Worm (Caenorhabditis elegans): ENCODE measurements around the gene sri-2.
"Not testable (repeated sequence)": the region's sequence is repeated elsewhere in the genome, so short reads cannot be mapped to it uniquely, and the experiment has no call there.

The sri-2 gene

DNA sequence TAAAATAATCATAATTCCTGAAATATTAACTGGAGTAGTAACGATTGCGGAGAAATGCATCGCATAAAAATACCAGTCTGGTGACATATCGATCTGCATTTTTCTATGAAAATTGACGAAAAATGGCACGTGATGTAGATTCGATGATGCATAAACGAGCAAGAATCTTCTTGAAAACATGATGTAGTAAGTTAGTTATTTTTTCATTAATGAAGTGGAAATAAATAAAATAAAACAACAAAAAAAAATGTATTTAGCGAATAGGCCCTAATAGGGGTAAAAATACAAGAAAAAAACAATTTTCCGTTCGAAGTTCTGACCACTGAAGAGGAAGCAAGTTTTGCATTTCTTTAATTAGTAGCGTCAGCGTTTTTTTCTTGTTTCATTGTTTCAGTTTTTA, at the start of gene sri-2:
TSS of gene sri-2 (minus strand) at position 101 of the 400 bp plus-strand sequence.
- no peak for TF ChIP-seq hmg-4 (GFP tag; optimal IDR thresholded peaks at IDR 0.05)

DNA sequence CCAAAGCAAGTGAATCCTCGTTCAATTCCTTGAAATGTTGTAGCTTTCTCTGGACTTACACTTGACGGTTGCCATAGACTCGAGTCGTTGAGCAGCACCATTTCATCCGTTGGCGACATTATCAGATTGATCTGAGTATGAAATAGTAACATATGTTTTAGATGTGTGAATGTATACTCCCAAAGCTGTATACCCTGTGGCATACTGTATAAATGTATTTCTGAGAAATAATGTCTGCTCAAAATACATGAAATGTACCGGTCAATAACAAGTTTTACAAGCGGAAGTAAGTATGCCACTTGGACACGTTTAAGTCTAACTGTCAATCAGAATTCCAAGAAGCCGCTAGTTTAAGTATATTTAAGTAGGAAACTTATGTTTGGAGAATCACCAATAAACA, 44.5 kb upstream of the sri-2 start, which contains the start of gene str-233:
TSS of gene str-233 (minus strand) at position 101 of the 400 bp plus-strand sequence.
- TF ChIP-seq F13C5.2 (tag; optimal IDR thresholded peaks at IDR 0.05) (no peak), flt-1 (GFP tag; IDR thresholded peaks at IDR 0.05) (no peak), ets-7 (tag; optimal IDR thresholded peaks at IDR 0.05) (no peak), aly-1 (tag; optimal IDR thresholded peaks at IDR 0.05) (no peak), hmg-4 (GFP tag; optimal IDR thresholded peaks at IDR 0.05) (no peak), hnd-1 (tag; optimal IDR thresholded peaks at IDR 0.05) (no peak), scrt-1 (GFP tag; IDR thresholded peaks at IDR 0.05) (no peak), ceh-13 (GFP tag; optimal IDR thresholded peaks at IDR 0.05) (no peak), ama-1 (optimal IDR thresholded peaks at IDR 0.05) (no peak)

DNA sequence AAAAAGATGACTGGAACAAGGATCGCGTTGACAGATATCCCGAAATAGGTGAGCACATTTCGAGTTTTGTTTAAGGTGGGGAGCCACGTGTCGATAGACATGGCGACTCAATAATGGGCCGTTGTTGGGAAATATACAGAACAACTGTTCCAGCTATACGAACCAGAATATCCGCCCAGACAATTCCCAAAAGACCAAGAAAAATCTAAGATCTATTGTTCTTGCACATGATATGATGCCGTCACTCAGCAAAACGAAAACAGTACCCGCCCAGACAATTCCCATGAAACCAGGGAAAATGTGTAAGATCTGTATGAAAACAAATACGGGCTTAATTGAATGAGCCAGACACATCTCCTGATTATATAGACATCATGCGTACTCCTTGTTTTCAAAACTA, 42.5 kb upstream of the sri-2 start, which contains the start of gene str-231:
TSS of gene str-231 (minus strand) at position 101 of the 400 bp plus-strand sequence.
- no peak for TF ChIP-seq B0310.2 (tag; optimal IDR thresholded peaks at IDR 0.05)
- TF ChIP-seq ets-7 (tag; optimal IDR thresholded peaks at IDR 0.05) = no peak
- no peak for TF ChIP-seq sea-1 (GFP tag; conservative IDR thresholded peaks at IDR 0.05)
- no peak for TF ChIP-seq F13C5.2 (tag; optimal IDR thresholded peaks at IDR 0.05)
- TF ChIP-seq scrt-1 (GFP tag; IDR thresholded peaks at IDR 0.05) = no peak
- no peak for TF ChIP-seq hmbx-1 (tag; optimal IDR thresholded peaks at IDR 0.05)
- TF ChIP-seq flt-1 (GFP tag; IDR thresholded peaks at IDR 0.05) = no peak
- TF ChIP-seq ceh-36 (tag; optimal IDR thresholded peaks at IDR 0.05) = no peak
- no peak for TF ChIP-seq hmg-4 (GFP tag; optimal IDR thresholded peaks at IDR 0.05)
- no peak for TF ChIP-seq tra-4 (tag; optimal IDR thresholded peaks at IDR 0.05)
- no peak for TF ChIP-seq tbx-37 (GFP tag; conservative IDR thresholded peaks at IDR 0.05)
- no peak for TF ChIP-seq tbx-11 (GFP tag; IDR thresholded peaks at IDR 0.05)
- TF ChIP-seq ceh-13 (GFP tag; optimal IDR thresholded peaks at IDR 0.05) = no peak
- no peak for TF ChIP-seq pes-1 (GFP tag; IDR thresholded peaks at IDR 0.05)

DNA sequence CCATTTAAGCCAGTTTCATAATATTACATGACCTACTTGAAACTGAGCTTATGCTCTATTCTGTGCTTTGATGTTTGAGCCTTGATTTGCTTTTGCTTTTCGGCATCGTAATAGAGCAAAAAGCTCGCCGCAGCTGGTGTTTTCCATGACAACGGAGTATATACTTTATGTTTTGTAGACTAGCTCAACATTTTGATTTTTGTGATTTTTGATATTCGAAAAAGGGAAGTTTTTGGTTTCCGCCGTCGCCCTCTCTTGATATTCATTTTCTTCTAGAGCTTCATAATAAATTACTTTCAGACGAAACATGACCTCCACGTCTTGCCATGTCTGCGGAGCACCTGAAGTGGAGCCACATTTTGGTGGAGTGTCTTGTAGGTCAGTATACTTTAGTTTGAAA, 37.3 kb upstream of the sri-2 start, which contains the start of gene nhr-63:
TSS of gene nhr-63 (plus strand) at position 301 of the 400 bp plus-strand sequence.
- no peak for TF ChIP-seq hmbx-1 (tag; optimal IDR thresholded peaks at IDR 0.05)

DNA sequence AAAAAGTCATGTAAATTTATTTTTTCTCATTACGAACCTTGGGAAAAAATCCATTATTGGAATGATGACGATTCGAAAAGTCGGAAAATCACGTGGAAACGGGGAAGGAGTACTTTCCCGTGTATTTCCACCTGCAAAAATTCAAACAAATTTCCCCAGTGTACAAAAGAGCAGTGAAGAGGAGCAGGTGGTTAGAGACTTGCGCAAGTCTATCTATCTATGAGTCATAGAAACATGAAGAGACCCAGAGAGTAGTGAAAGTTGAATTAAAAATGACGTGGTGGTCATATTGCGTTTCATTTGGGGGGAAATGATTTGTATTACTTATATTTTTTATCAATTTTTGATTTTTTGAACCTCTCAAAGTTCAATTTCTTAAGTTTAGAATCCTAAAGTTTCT, 35.4 kb upstream of the sri-2 start, which contains the start of gene nhr-50:
TSS of gene nhr-50 (minus strand) at position 199 of the 400 bp plus-strand sequence.
- no peak for TF ChIP-seq ceh-13 (GFP tag; optimal IDR thresholded peaks at IDR 0.05)
- no peak for TF ChIP-seq ceh-36 (tag; optimal IDR thresholded peaks at IDR 0.05)
- TF ChIP-seq hnd-1 (tag; optimal IDR thresholded peaks at IDR 0.05) = no peak
- TF ChIP-seq pes-1 (GFP tag; IDR thresholded peaks at IDR 0.05) = no peak
- TF ChIP-seq aly-1 (tag; optimal IDR thresholded peaks at IDR 0.05) = no peak

DNA sequence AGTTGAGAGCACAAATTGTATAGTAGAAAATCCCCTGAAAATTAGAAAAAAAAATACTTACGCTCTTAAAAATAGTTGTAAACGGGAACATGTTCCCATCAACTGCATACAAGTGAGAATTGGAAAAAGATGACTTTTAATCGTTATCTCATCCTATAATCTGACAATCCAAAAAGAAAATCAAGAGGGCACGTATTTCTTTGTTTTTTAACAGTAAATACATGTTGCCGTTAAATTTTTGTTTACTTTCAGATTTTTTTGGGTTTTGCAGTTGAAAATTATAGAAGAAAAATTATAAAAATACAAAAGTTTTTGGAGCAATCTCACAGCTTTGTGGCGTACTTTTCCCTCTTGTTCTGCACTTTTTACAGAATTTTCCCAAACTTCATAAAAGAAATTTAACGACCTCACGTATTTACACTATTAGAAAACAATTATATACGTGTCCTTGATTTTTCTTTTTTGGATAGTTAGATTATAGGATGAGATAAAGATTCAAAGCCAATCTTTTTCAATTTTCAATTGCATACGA, 31.7 kb upstream of the sri-2 start, which contains the start of the genes C06C6.9 and C06C6.8:
TSS of gene C06C6.9 (minus strand) at position 101 of the 532 bp plus-strand sequence.
TSS of gene C06C6.8 (plus strand) at position 482 of the 532 bp plus-strand sequence.
- TF ChIP-seq pes-1 (GFP tag; IDR thresholded peaks at IDR 0.05) = no peak
- TF ChIP-seq tbx-37 (GFP tag; conservative IDR thresholded peaks at IDR 0.05) = no peak
- no peak for TF ChIP-seq scrt-1 (GFP tag; IDR thresholded peaks at IDR 0.05)
- no peak for TF ChIP-seq tbx-11 (GFP tag; IDR thresholded peaks at IDR 0.05)
- no peak for TF ChIP-seq aly-1 (tag; optimal IDR thresholded peaks at IDR 0.05)
- TF ChIP-seq hmg-4 (GFP tag; optimal IDR thresholded peaks at IDR 0.05) = no peak
- TF ChIP-seq tra-4 (tag; optimal IDR thresholded peaks at IDR 0.05) = no peak
- no peak for TF ChIP-seq hnd-1 (tag; optimal IDR thresholded peaks at IDR 0.05)
- TF ChIP-seq flt-1 (GFP tag; IDR thresholded peaks at IDR 0.05) = no peak
- no peak for TF ChIP-seq ceh-13 (GFP tag; optimal IDR thresholded peaks at IDR 0.05)
- TF ChIP-seq sea-1 (GFP tag; conservative IDR thresholded peaks at IDR 0.05) = no peak
- TF ChIP-seq ets-7 (tag; optimal IDR thresholded peaks at IDR 0.05) = no peak
- no peak for TF ChIP-seq B0310.2 (tag; optimal IDR thresholded peaks at IDR 0.05)

DNA sequence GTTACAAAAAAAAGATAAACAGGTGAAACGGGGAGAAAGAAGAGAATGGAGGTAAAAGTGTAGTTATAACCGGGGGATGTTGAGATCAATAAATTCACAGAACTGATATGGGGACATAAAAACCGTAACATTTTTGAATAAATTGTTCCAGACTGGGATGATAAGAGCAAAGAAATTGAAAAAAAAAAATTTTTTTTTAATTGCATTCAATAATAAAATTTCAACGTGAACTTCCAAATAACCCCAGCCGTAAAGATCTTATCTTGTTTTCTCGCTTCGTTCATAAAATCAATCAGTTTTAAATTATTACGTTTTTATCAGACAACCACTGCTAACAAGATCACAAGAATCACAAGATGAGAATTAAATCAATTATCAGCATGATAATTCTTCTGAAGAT, 26.8 kb upstream of the sri-2 start, which contains the start of gene C06C6.7:
TSS of gene C06C6.7 (plus strand) at position 301 of the 400 bp plus-strand sequence.
- TF ChIP-seq tbx-11 (GFP tag; IDR thresholded peaks at IDR 0.05); ceh-13 (GFP tag; optimal IDR thresholded peaks at IDR 0.05); ceh-36 (tag; optimal IDR thresholded peaks at IDR 0.05): not testable (repeated sequence)

DNA sequence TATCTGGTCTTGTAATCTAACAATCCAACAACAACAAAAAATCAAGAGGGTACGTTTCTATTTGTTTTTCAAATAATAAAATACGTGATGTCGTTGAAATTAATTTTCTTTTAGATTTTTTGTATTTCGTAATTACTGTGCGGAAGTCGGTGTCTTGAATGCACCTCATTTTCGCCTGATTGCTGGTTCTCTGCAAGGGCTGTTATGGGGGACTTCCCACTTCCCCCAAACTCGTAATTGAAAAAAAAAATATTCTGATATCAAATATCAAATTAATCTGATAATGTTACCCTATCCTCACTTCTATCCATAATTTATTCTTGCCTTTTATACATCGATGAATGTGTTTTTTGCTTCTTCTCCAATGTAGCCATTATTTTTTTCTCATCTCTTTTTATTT, 23.1 kb upstream of the sri-2 start, which contains the start of gene F36G9.15:
TSS of gene F36G9.15 (minus strand) at position 101 of the 400 bp plus-strand sequence.
- no peak for TF ChIP-seq ceh-36 (tag; optimal IDR thresholded peaks at IDR 0.05)
- TF ChIP-seq aly-1 (tag; optimal IDR thresholded peaks at IDR 0.05) = no peak
- no peak for TF ChIP-seq B0310.2 (tag; optimal IDR thresholded peaks at IDR 0.05)
- no peak for TF ChIP-seq hmbx-1 (tag; optimal IDR thresholded peaks at IDR 0.05)
- TF ChIP-seq F13C5.2 (tag; optimal IDR thresholded peaks at IDR 0.05) = no peak
- TF ChIP-seq sea-1 (GFP tag; conservative IDR thresholded peaks at IDR 0.05) = no peak
- no peak for TF ChIP-seq ama-1 (optimal IDR thresholded peaks at IDR 0.05)
- TF ChIP-seq scrt-1 (GFP tag; IDR thresholded peaks at IDR 0.05) = no peak
- no peak for TF ChIP-seq tbx-37 (GFP tag; conservative IDR thresholded peaks at IDR 0.05)
- TF ChIP-seq ets-7 (tag; optimal IDR thresholded peaks at IDR 0.05) = no peak
- TF ChIP-seq ceh-13 (GFP tag; optimal IDR thresholded peaks at IDR 0.05) = no peak
- no peak for TF ChIP-seq tbx-11 (GFP tag; IDR thresholded peaks at IDR 0.05)

All from whole organism, early embryonic.